Worm (Caenorhabditis elegans) whole organism, young adult: Measurements from ENCODE around the gene fbxa-14.

Experiments used
- B0019.2 ChIP-seq: fragments of 200-800 bp; sonication (Bioruptor generic); conservative IDR thresholded peaks from 2 replicates; pipeline ENCODE4 v1.3.6; 2022; ENCODE audit warnings: missing genetic modification reagents, missing genetic modification characterization, missing compliant biosample characterization
- B0261.1 ChIP-seq: sonication (generic microtip); optimal IDR thresholded peaks from 2 replicates; lab custom pipeline; 2016; ENCODE audit warnings: mild to moderate bottlenecking, missing genetic modification characterization, moderate library complexity, missing compliant biosample characterization
- D2030.7 ChIP-seq: fragments of 200-800 bp; sonication (Bioruptor generic); IDR thresholded peaks from 2 replicates; pipeline ENCODE4 v1.3.6; 2022; ENCODE audit warnings: missing genetic modification reagents, missing genetic modification characterization, missing compliant biosample characterization
- F23B12.7 ChIP-seq: sonication (generic microtip); optimal IDR thresholded peaks from 2 replicates; lab custom pipeline; 2017; ENCODE audit warnings: missing genetic modification characterization, mild to moderate bottlenecking, missing compliant biosample characterization, antibody characterized with exemption, moderate library complexity; ENCODE audit not compliant: insufficient read depth
- F33H1.4 ChIP-seq: fragments of 200-800 bp; sonication (Bioruptor generic); IDR thresholded peaks from 2 replicates; pipeline ENCODE4 v1.3.6; 2022; ENCODE audit warnings: missing genetic modification reagents, missing genetic modification characterization, missing compliant biosample characterization
- F39B2.1 ChIP-seq: fragments of 200-800 bp; sonication (Bioruptor generic); IDR thresholded peaks from 2 replicates; pipeline ENCODE4 v1.3.6; 2022; ENCODE audit warnings: missing genetic modification reagents, missing genetic modification characterization, missing compliant biosample characterization
- F49E8.2 ChIP-seq: sonication (generic microtip); optimal IDR thresholded peaks from 3 replicates; lab custom pipeline; 2017; ENCODE audit warnings: missing genetic modification characterization, mild to moderate bottlenecking, missing compliant biosample characterization, antibody characterized with exemption, moderate library complexity; ENCODE audit not compliant: insufficient read depth
- F52B5.7 ChIP-seq: sonication (generic microtip); optimal IDR thresholded peaks from 2 replicates; lab custom pipeline; 2016; ENCODE audit warnings: mild to moderate bottlenecking, missing genetic modification characterization, missing compliant biosample characterization
- Y53G8AR.9 ChIP-seq: fragments of 200-800 bp; sonication (Bioruptor generic); conservative IDR thresholded peaks from 2 replicates; pipeline ENCODE4 v1.3.6; 2022; ENCODE audit warnings: missing genetic modification reagents, missing genetic modification characterization, missing compliant biosample characterization
- Y79H2A.3 ChIP-seq: fragments of 200-800 bp; sonication (Bioruptor generic); conservative IDR thresholded peaks from 2 replicates; pipeline ENCODE4 v1.3.6; 2022; ENCODE audit warnings: missing genetic modification reagents, missing genetic modification characterization, missing compliant biosample characterization
- attf-5 ChIP-seq: fragments of 200-800 bp; sonication (Bioruptor generic); optimal IDR thresholded peaks from 2 replicates; lab custom pipeline; 2018; ENCODE audit warnings: mild to moderate bottlenecking, missing genetic modification characterization, missing compliant biosample characterization
- cebp-1 ChIP-seq, 2 experiments: fragments of 200-800 bp in 1 of 2; sonication (Bioruptor generic) in 1 of 2; sonication (generic microtip) in 1 of 2; IDR thresholded peaks in 1 of 2; optimal IDR thresholded peaks in 1 of 2; 2 replicates each; pipeline versions ENCODE4 v1.3.6 to Lab custom; 2017 to 2022; ENCODE audit warnings: missing compliant biosample characterization in 2 of 2, missing genetic modification characterization in 2 of 2, mild to moderate bottlenecking in 1 of 2, missing genetic modification reagents in 1 of 2, moderate library complexity in 1 of 2
- ceh-58 ChIP-seq: fragments of 200-800 bp; sonication (Bioruptor generic); IDR thresholded peaks from 2 replicates; pipeline ENCODE4 v1.3.6; 2022; ENCODE audit warnings: missing genetic modification characterization, missing compliant biosample characterization
- efl-1 ChIP-seq: fragments of 150-350 bp; optimal IDR thresholded peaks from 2 replicates; lab custom pipeline; 2014; ENCODE audit warnings: missing biosample characterization, missing genetic modification reagents, missing genetic modification characterization
- egrh-3 ChIP-seq: fragments of 200-800 bp; sonication (Bioruptor generic); IDR thresholded peaks from 2 replicates; pipeline ENCODE4 v1.3.6; 2022; ENCODE audit warnings: missing genetic modification reagents, missing genetic modification characterization, missing compliant biosample characterization
- ekl-4 ChIP-seq: fragments of 200-800 bp; sonication (Bioruptor generic); IDR thresholded peaks from 2 replicates; pipeline ENCODE4 v1.3.6; 2022; ENCODE audit warnings: missing genetic modification reagents, missing genetic modification characterization, missing compliant biosample characterization
- hmg-1.2 ChIP-seq: fragments of 200-800 bp; sonication (Bioruptor generic); IDR thresholded peaks from 2 replicates; pipeline ENCODE4 v1.3.6; 2022; ENCODE audit warnings: missing genetic modification reagents, missing genetic modification characterization, missing compliant biosample characterization
- hsf-1 ChIP-seq: fragments of 200-800 bp; sonication (Bioruptor generic); IDR thresholded peaks from 2 replicates; pipeline ENCODE4 v1.3.6; 2022; ENCODE audit warnings: missing genetic modification reagents, missing genetic modification characterization, missing compliant biosample characterization
- lin-35 ChIP-seq, 3 experiments: fragments of 150-350 bp in 2 of 3; sonication (generic microtip) in 1 of 3; optimal IDR thresholded peaks; 2 replicates each; lab custom pipeline; 2014 to 2018; ENCODE audit warnings: missing biosample characterization in 3 of 3, missing genetic modification characterization in 3 of 3, missing genetic modification reagents in 3 of 3
- lin-40 ChIP-seq: sonication (generic microtip); optimal IDR thresholded peaks from 2 replicates; lab custom pipeline; 2016; ENCODE audit warnings: missing genetic modification characterization, mild to moderate bottlenecking, missing compliant biosample characterization, missing genotype, missing genetic modification reagents
- madf-6 ChIP-seq: fragments of 200-800 bp; sonication (Bioruptor generic); IDR thresholded peaks from 2 replicates; pipeline ENCODE4 v1.3.6; 2022; ENCODE audit warnings: missing genetic modification reagents, missing genetic modification characterization, missing compliant biosample characterization
- nfya-2 ChIP-seq: fragments of 200-800 bp; sonication (Bioruptor generic); IDR thresholded peaks from 2 replicates; pipeline ENCODE4 v1.3.6; 2022; ENCODE audit warnings: missing genetic modification reagents, missing genetic modification characterization, missing compliant biosample characterization
- nhr-80 ChIP-seq: sonication (generic microtip); optimal IDR thresholded peaks from 2 replicates; lab custom pipeline; 2016; ENCODE audit warnings: missing genetic modification characterization, missing compliant biosample characterization
- nhr-90 ChIP-seq: sonication (generic microtip); optimal IDR thresholded peaks from 2 replicates; lab custom pipeline; 2016; ENCODE audit warnings: missing genotype, mild to moderate bottlenecking, missing genetic modification characterization, missing compliant biosample characterization
- rpc-1 ChIP-seq, 2 experiments: fragments of 150-350 bp in 1 of 2; sonication (generic microtip) in 1 of 2; optimal IDR thresholded peaks; 2 replicates each; lab custom pipeline; 2014 to 2018; ENCODE audit warnings: missing biosample characterization in 1 of 2, missing genetic modification characterization in 1 of 2, missing genetic modification reagents in 1 of 2, missing genotype in 1 of 2
- snpc-4 ChIP-seq, 5 experiments: fragments of 150-350 bp in 1 of 5; sonication (generic microtip) in 4 of 5; optimal IDR thresholded peaks; 2 replicates each; lab custom pipeline; 2014 to 2018; ENCODE audit warnings: missing genetic modification characterization in 5 of 5, missing biosample characterization in 3 of 5, antibody characterized with exemption in 2 of 5, mild to moderate bottlenecking in 2 of 5, missing compliant biosample characterization in 2 of 5, missing genotype in 2 of 5, moderate library complexity in 2 of 5, missing genetic modification reagents in 1 of 5
- tbp1 ChIP-seq: fragments of 200-800 bp; sonication (Bioruptor generic); optimal IDR thresholded peaks from 2 replicates; lab custom pipeline; 2018; ENCODE audit warnings: mild to moderate bottlenecking, missing genetic modification characterization, missing compliant biosample characterization
- ztf-28 ChIP-seq: fragments of 200-800 bp; sonication (Bioruptor generic); IDR thresholded peaks from 2 replicates; pipeline ENCODE4 v1.3.6; 2022; ENCODE audit warnings: missing genetic modification reagents, missing genetic modification characterization, missing compliant biosample characterization

The fbxa-14 gene

ce11 chrIII:1308887-1309286, 15.5 kb downstream of the fbxa-14 start, which contains the start of gene Y82E9BL.12 (continued):
- TF ChIP-seq rpc-1 (optimal IDR thresholded peaks at IDR 0.05; lab: Kevin White, UChicago), result no peak
- no peak for TF ChIP-seq rpc-1 (tag; optimal IDR thresholded peaks at IDR 0.05; lab: Kevin White, UChicago)
- no peak for TF ChIP-seq B0019.2 (GFP tag; lab: Robert Waterston, UW)
- no peak for TF ChIP-seq hsf-1 (GFP tag; lab: Robert Waterston, UW)
- no peak for TF ChIP-seq F39B2.1 (GFP tag; lab: Robert Waterston, UW)
- TF ChIP-seq Y53G8AR.9 (GFP tag; lab: Robert Waterston, UW), result no peak

ce11 chrIII:1308209-1308608, 16.2 kb downstream of the fbxa-14 start, which contains the start of gene fbxa-79:
fbxa-79 (minus strand) TSS chrIII:1308294.
- TF ChIP-seq lin-35 (GFP tag; optimal IDR thresholded peaks at IDR 0.05; lab: Kevin White, UChicago) (no peak), B0019.2 (GFP tag; lab: Robert Waterston, UW) (no peak), cebp-1 (GFP tag; IDR thresholded peaks at IDR 0.05; lab: Robert Waterston, UW) (peak; percentile 91), cebp-1 (tag; optimal IDR thresholded peaks at IDR 0.05; lab: Kevin White, UChicago) (peak; percentile 93), nhr-80 (tag; lab: Kevin White, UChicago) (peak; percentile 36)
- TF ChIP-seq, all 124 proteins: peak for 2

- TF ChIP-seq hmg-1.2 (GFP tag; lab: Robert Waterston, UW), result peak; percentile 84
- no peak for TF ChIP-seq F33H1.4 (GFP tag; lab: Robert Waterston, UW)
- no peak for TF ChIP-seq nhr-90 (tag; lab: Kevin White, UChicago)
- no peak for TF ChIP-seq nfya-2 (GFP tag; lab: Robert Waterston, UW)
- no peak for TF ChIP-seq ceh-58 (GFP tag; lab: Robert Waterston, UW)
Observed at ce11 chrIII:1307333-1307732, 17.1 kb downstream of the fbxa-14 start.

DNA sequence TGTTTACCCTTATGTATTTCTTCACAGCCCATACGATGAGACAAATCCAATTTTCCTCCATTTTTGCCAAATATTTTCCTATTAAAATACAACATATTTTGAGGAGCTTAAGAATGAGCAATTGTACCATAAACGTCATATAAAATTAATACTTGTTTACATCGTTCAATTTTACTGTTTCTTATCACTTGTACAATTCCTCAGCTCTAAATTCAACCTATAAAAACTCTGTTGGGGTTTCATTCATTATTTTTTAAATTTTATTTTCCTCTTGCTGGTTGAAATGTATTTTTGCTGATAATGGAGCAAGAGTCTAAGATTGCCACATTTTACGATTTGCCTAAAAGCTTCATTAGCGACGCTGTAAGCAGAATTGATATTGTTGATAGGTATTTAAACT, 21.0 kb downstream of the fbxa-14 start, which contains the start of gene fbxa-75:
Gene fbxa-75, plus strand, starts transcription at position 301 of the 400 bp plus-strand sequence.
- TF ChIP-seq ekl-4 (no peak), ztf-28 (GFP tag; lab: Robert Waterston, UW) (no peak), attf-5 (GFP tag; lab: Kevin White, UChicago) (no peak), F52B5.7 (tag; lab: Kevin White, UChicago) (no peak), D2030.7 (no peak), F23B12.7 (tag; lab: Kevin White, UChicago) (no peak), Y79H2A.3 (GFP tag; lab: Robert Waterston, UW) (no peak), madf-6 (GFP tag; lab: Robert Waterston, UW) (no peak), lin-40 (tag; lab: Kevin White, UChicago) (no peak)

- TF ChIP-seq egrh-3 (GFP tag; lab: Robert Waterston, UW), result no peak
- TF ChIP-seq F49E8.2, result no peak
- no peak for TF ChIP-seq B0261.1
- no peak for TF ChIP-seq efl-1 (GFP tag; lab: Kevin White, UChicago)
- TF ChIP-seq tbp1 (GFP tag; lab: Kevin White, UChicago), result no peak
- TF ChIP-seq snpc-4 (GFP tag; optimal IDR thresholded peaks at IDR 0.05; lab: Kevin White, UChicago), result no peak
- no peak for TF ChIP-seq snpc-4 (tag; optimal IDR thresholded peaks at IDR 0.05; lab: Kevin White, UChicago)
- TF ChIP-seq ztf-28 (GFP tag; lab: Robert Waterston, UW), result no peak
Observed at ce11 chrIII:1297604-1298003, 26.8 kb downstream of the fbxa-14 start, which contains the start of gene fbxa-28. fbxa-28 (plus strand) TSS chrIII:1297904.
